Worm (Caenorhabditis elegans) whole organism, mixed stage, embryonic: ENCODE results near the gene bgnt-1.1.

Experiments used
- M03D4.4 ChIP-seq: sonication (generic microtip); optimal IDR thresholded peaks from 2 replicates; lab custom pipeline; 2017; ENCODE audit warnings: mild to moderate bottlenecking, missing genetic modification characterization, missing compliant biosample characterization
- bed-3 ChIP-seq: fragments of 200-800 bp; sonication (Bioruptor generic); optimal IDR thresholded peaks from 3 replicates; lab custom pipeline; 2018; ENCODE audit warnings: mild to moderate bottlenecking, missing genetic modification characterization, moderate library complexity, missing compliant biosample characterization
- blmp-1 ChIP-seq: fragments of 150-350 bp; optimal IDR thresholded peaks from 2 replicates; lab custom pipeline; 2014; ENCODE audit warnings: missing biosample characterization, missing genetic modification characterization
- ceh-39 ChIP-seq: fragments of 150-350 bp; optimal IDR thresholded peaks from 2 replicates; lab custom pipeline; 2014; ENCODE audit warnings: missing biosample characterization, missing genetic modification characterization
- ces-1 ChIP-seq: fragments of 150-350 bp; optimal IDR thresholded peaks from 2 replicates; lab custom pipeline; 2014; ENCODE audit warnings: missing biosample characterization, missing genetic modification reagents, missing genetic modification characterization
- cnd-1 ChIP-seq: fragments of 200-800 bp; sonication (Bioruptor generic); optimal IDR thresholded peaks from 2 replicates; lab custom pipeline; 2018; ENCODE audit warnings: mild to moderate bottlenecking, missing genetic modification characterization, missing compliant biosample characterization
- drap-1 ChIP-seq: fragments of 200-800 bp; sonication (Bioruptor generic); optimal IDR thresholded peaks from 3 replicates; lab custom pipeline; 2018; ENCODE audit warnings: mild to moderate bottlenecking, missing genetic modification characterization, missing compliant biosample characterization
- elt-1 ChIP-seq: sonication (generic microtip); optimal IDR thresholded peaks from 2 replicates; lab custom pipeline; 2017; ENCODE audit warnings: missing genetic modification characterization, mild to moderate bottlenecking, missing compliant biosample characterization, antibody characterized with exemption, moderate library complexity, borderline replicate concordance; ENCODE audit not compliant: insufficient read depth
- elt-3 ChIP-seq: fragments of 150-350 bp; optimal IDR thresholded peaks from 2 replicates; lab custom pipeline; 2014; ENCODE audit warnings: missing biosample characterization, missing genetic modification characterization
- ham-2 ChIP-seq: fragments of 200-800 bp; sonication (Bioruptor generic); optimal IDR thresholded peaks from 2 replicates; lab custom pipeline; 2018; ENCODE audit warnings: mild to moderate bottlenecking, missing genetic modification characterization, missing compliant biosample characterization
- hlh-1 ChIP-seq: fragments of 150-350 bp; optimal IDR thresholded peaks from 2 replicates; lab custom pipeline; 2014; ENCODE audit warnings: missing biosample characterization, missing genetic modification reagents, missing genetic modification characterization
- lin-13 ChIP-seq: fragments of 150-350 bp; optimal IDR thresholded peaks from 2 replicates; lab custom pipeline; 2014; ENCODE audit warnings: missing biosample characterization, missing genetic modification characterization
- lsy-2 ChIP-seq: fragments of 150-350 bp; optimal IDR thresholded peaks from 2 replicates; lab custom pipeline; 2014; ENCODE audit warnings: missing biosample characterization, missing genetic modification characterization
- mab-5 ChIP-seq: fragments of 150-350 bp; optimal IDR thresholded peaks from 2 replicates; lab custom pipeline; 2014; ENCODE audit warnings: missing biosample characterization, missing genetic modification characterization
- mep-1 ChIP-seq: fragments of 150-350 bp; optimal IDR thresholded peaks from 2 replicates; lab custom pipeline; 2017; ENCODE audit warnings: missing biosample characterization, missing genetic modification reagents, missing genetic modification characterization, inconsistent platforms
- mls-2 ChIP-seq: sonication (generic microtip); optimal IDR thresholded peaks from 2 replicates; lab custom pipeline; 2016; ENCODE audit warnings: mild to moderate bottlenecking, missing genetic modification characterization, moderate library complexity, missing compliant biosample characterization
- nhr-12 ChIP-seq: fragments of 150-350 bp; optimal IDR thresholded peaks from 2 replicates; lab custom pipeline; 2014; ENCODE audit warnings: missing biosample characterization, missing genetic modification characterization
- nhr-2 ChIP-seq: fragments of 150-350 bp; optimal IDR thresholded peaks from 2 replicates; lab custom pipeline; 2014; ENCODE audit warnings: missing biosample characterization, missing genetic modification characterization
- nhr-237 ChIP-seq: fragments of 150-350 bp; optimal IDR thresholded peaks from 2 replicates; lab custom pipeline; 2014; ENCODE audit warnings: missing biosample characterization, missing genetic modification characterization
- nhr-76 ChIP-seq: sonication (generic microtip); optimal IDR thresholded peaks from 2 replicates; lab custom pipeline; 2017; ENCODE audit warnings: missing biosample characterization, missing genetic modification characterization
- pha-4 ChIP-seq: fragments of 150-350 bp; optimal IDR thresholded peaks from 2 replicates; lab custom pipeline; 2018; ENCODE audit warnings: missing biosample characterization, missing genetic modification reagents, missing genetic modification characterization
- snpc-4 ChIP-seq: fragments of 150-350 bp; optimal IDR thresholded peaks from 2 replicates; lab custom pipeline; 2014; ENCODE audit warnings: missing biosample characterization, missing genetic modification characterization
- sptf-1 ChIP-seq: sonication (generic microtip); optimal IDR thresholded peaks from 2 replicates; lab custom pipeline; 2017; ENCODE audit warnings: mild to moderate bottlenecking, missing genetic modification characterization, moderate library complexity, missing compliant biosample characterization
- tbx-8 ChIP-seq: fragments of 200-800 bp; sonication (Bioruptor generic); optimal IDR thresholded peaks from 2 replicates; lab custom pipeline; 2018; ENCODE audit warnings: mild to moderate bottlenecking, missing genetic modification characterization, moderate library complexity, missing compliant biosample characterization
- unc-120 ChIP-seq: sonication (generic microtip); optimal IDR thresholded peaks from 2 replicates; lab custom pipeline; 2017; ENCODE audit warnings: missing genetic modification characterization, missing compliant biosample characterization; ENCODE audit not compliant: poor library complexity, severe bottlenecking
- unc-39 ChIP-seq: fragments of 150-350 bp; optimal IDR thresholded peaks from 2 replicates; lab custom pipeline; 2014; ENCODE audit warnings: missing biosample characterization, missing genetic modification characterization
- unc-62 ChIP-seq: fragments of 150-350 bp; optimal IDR thresholded peaks from 2 replicates; lab custom pipeline; 2014; ENCODE audit warnings: missing biosample characterization, missing genetic modification reagents, missing genetic modification characterization
- zip-8 ChIP-seq: fragments of 150-350 bp; optimal IDR thresholded peaks from 2 replicates; lab custom pipeline; 2014; ENCODE audit warnings: missing biosample characterization, missing genetic modification characterization
- ztf-11 ChIP-seq: fragments of 150-350 bp; optimal IDR thresholded peaks from 2 replicates; lab custom pipeline; 2014; ENCODE audit warnings: missing biosample characterization, missing genetic modification characterization

Gene bgnt-1.1

DNA sequence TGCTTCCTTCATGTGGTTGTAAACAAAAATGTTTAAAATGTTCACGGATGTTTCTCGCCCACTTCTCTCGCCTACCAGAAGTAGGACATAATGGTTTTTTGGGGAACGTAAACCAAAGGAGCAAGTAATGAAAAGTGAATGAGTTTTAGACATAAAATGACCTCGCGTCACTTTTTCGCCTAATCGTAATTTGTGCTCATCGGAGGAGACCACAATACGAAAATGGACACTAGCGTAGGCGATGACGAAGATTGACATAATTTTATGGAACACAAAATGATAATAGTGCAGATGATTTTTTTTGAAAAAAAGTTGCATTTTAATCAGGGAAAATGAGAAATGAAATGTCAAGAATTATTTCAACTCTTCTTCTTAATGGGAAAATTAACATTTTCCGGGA is 3.9 kb upstream of the bgnt-1.1 start:
- TF ChIP-seq ces-1 (no peak), blmp-1 (tag; lab: Kevin White, UChicago) (no peak), elt-1 (tag; lab: Kevin White, UChicago) (no peak), mab-5 (tag; lab: Kevin White, UChicago) (no peak), nhr-12 (tag; lab: Kevin White, UChicago) (no peak), tbx-8 (GFP tag; lab: Kevin White, UChicago) (no peak), pha-4 (tag; lab: Kevin White, UChicago) (no peak), mls-2 (tag; lab: Kevin White, UChicago) (no peak), ham-2 (GFP tag; lab: Kevin White, UChicago) (no peak), sptf-1 (tag; lab: Kevin White, UChicago) (no peak), lsy-2 (tag; lab: Kevin White, UChicago) (no peak), unc-120 (tag; lab: Kevin White, UChicago) (no peak), drap-1 (GFP tag; lab: Kevin White, UChicago) (no peak), ztf-11 (no peak), snpc-4 (tag; lab: Kevin White, UChicago) (no peak), M03D4.4 (tag; lab: Kevin White, UChicago) (no peak), nhr-2 (tag; lab: Kevin White, UChicago) (no peak)

DNA sequence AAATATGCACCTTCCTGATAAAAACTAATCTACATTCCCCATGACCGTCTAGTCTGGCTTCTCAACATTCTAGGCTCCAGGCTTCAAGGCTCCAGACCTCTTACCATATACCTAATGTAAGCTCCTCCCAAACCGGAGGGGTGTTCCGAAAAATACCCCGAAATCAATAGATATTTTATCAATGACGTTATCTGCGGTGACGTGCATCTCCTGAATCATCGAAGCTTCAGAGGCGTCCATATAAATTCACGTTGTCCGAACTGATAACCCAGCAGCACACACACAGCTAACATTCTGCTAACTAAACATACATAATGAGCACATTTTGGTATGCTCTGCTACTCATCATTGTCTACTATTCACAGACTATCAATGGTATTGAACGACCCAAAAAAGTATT is 3.1 kb upstream of the bgnt-1.1 start, which contains the start of gene ugt-44:
Gene ugt-44 (plus strand): TSS at position 248 of the 400 bp plus-strand sequence.
- TF ChIP-seq ham-2 (GFP tag; lab: Kevin White, UChicago) (no peak), elt-3 (tag; lab: Kevin White, UChicago) (no peak), M03D4.4 (tag; lab: Kevin White, UChicago) (no peak), nhr-2 (tag; lab: Kevin White, UChicago) (no peak), nhr-76 (no peak), lin-13 (no peak), unc-39 (no peak), zip-8 (tag; lab: Kevin White, UChicago) (no peak)
- TF ChIP-seq, all 35 proteins: peak for 0

- no peak for TF ChIP-seq mab-5 (tag; lab: Kevin White, UChicago)
- TF ChIP-seq hlh-1 (tag; lab: Kevin White, UChicago): no peak
- no peak for TF ChIP-seq nhr-76
- TF ChIP-seq bed-3 (GFP tag; lab: Kevin White, UChicago): no peak
- no peak for TF ChIP-seq cnd-1
- no peak for TF ChIP-seq elt-1 (tag; lab: Kevin White, UChicago)
- TF ChIP-seq mep-1 (tag; lab: Kevin White, UChicago): no peak
- TF ChIP-seq unc-62 (GFP tag; lab: Kevin White, UChicago): no peak
- no peak for TF ChIP-seq mls-2 (tag; lab: Kevin White, UChicago)
- no peak for TF ChIP-seq nhr-237 (tag; lab: Kevin White, UChicago)
- TF ChIP-seq ceh-39 (tag; lab: Kevin White, UChicago): no peak
- no peak for TF ChIP-seq lsy-2 (tag; lab: Kevin White, UChicago)
- TF ChIP-seq M03D4.4 (tag; lab: Kevin White, UChicago): no peak
- no peak for TF ChIP-seq blmp-1 (tag; lab: Kevin White, UChicago)
- TF ChIP-seq nhr-2 (tag; lab: Kevin White, UChicago): no peak
- no peak for TF ChIP-seq nhr-12 (tag; lab: Kevin White, UChicago)
Observed at ce11 chrIV:10475234-10475633, 2.7 kb downstream of the bgnt-1.1 start.

DNA sequence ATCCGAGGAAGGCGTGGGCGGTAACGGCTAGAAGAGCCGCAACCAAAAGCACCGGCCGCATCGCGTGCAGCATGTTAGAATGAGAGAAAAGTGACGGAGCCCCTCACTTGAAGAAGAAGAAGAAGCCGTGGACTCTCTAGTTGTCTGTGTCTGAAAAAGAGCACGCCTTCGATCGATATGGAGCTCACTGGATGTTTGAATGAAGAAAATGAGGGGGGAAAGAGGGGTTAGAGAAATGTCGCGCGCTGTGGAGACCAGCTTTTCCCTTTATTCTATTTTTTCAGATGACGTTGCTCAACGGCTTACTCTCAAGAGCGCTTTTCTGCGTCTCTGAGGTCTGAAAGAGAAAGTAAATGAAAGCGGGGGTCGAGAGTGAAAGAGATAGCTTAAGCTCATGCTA is 9.1 kb downstream of the bgnt-1.1 start, which contains the start of gene egl-21:
Gene egl-21 (minus strand): TSS at position 150 of the 400 bp plus-strand sequence.
- TF ChIP-seq unc-39: no peak
- no peak for TF ChIP-seq hlh-1 (tag; lab: Kevin White, UChicago)
- TF ChIP-seq ces-1: peak; percentile 88
- peak; percentile 21 for TF ChIP-seq sptf-1 (tag; lab: Kevin White, UChicago)
- TF ChIP-seq nhr-237 (tag; lab: Kevin White, UChicago): no peak

ce11 chrIV:10482585-10482984 is 10.0 kb downstream of the bgnt-1.1 start:
- no peak for TF ChIP-seq tbx-8 (GFP tag; lab: Kevin White, UChicago)

- TF ChIP-seq pha-4 (tag; lab: Kevin White, UChicago) (peak; percentile 25), M03D4.4 (tag; lab: Kevin White, UChicago) (peak; percentile 22), sptf-1 (tag; lab: Kevin White, UChicago) (peak; percentile 54), ces-1 (peak; percentile 39), mep-1 (tag; lab: Kevin White, UChicago) (peak; percentile 24), unc-120 (tag; lab: Kevin White, UChicago) (no peak), cnd-1 (peak; percentile 36), unc-62 (GFP tag; lab: Kevin White, UChicago) (no peak), lin-13 (peak; percentile 33)
Observed at ce11 chrIV:10483607-10484117, 11.1 kb downstream of the bgnt-1.1 start, which contains the start of the genes F01D4.5 and ced-5. Gene F01D4.5 (minus strand): TSS chrIV:10483657. Gene ced-5 (plus strand): TSS chrIV:10484110.
